Fruit fly (Drosophila melanogaster) whole organism, embryonic: Measurements from ENCODE around the gene drongo.

Source experiments
- Antp ChIP-seq: fragments of 200-800 bp; sonication (Bioruptor generic); optimal IDR thresholded peaks from 3 replicates; lab custom pipeline; 2016; ENCODE audit warnings: missing biosample characterization, missing genetic modification characterization
- CG10565 ChIP-seq: fragments of 200-800 bp; sonication (Bioruptor generic); optimal IDR thresholded peaks from 3 replicates; lab custom pipeline; 2016; ENCODE audit warnings: missing biosample characterization, mild to moderate bottlenecking, missing genetic modification characterization
- CG12744 ChIP-seq: fragments of 200-800 bp; sonication (Bioruptor generic); optimal IDR thresholded peaks from 2 replicates; lab custom pipeline; 2016; ENCODE audit warnings: missing biosample characterization, missing genetic modification characterization
- CG13123 ChIP-seq: fragments of 200-800 bp; sonication (Bioruptor generic); optimal IDR thresholded peaks from 2 replicates; lab custom pipeline; 2016; ENCODE audit warnings: missing biosample characterization, missing genetic modification characterization
- CG13296 ChIP-seq: fragments of 200-800 bp; sonication (Bioruptor generic); optimal IDR thresholded peaks from 3 replicates; lab custom pipeline; 2018; ENCODE audit warnings: missing biosample characterization, mild to moderate bottlenecking, missing genetic modification characterization
- CG15514 ChIP-seq: fragments of 200-800 bp; sonication (Bioruptor generic); optimal IDR thresholded peaks from 3 replicates; lab custom pipeline; 2017; ENCODE audit warnings: missing biosample characterization, missing genetic modification characterization, mild to moderate bottlenecking, moderate library complexity, missing genetic modification reagents
- CG16779 ChIP-seq: fragments of 200-800 bp; sonication (Bioruptor generic); IDR thresholded peaks from 2 replicates; pipeline ENCODE4 v1.3.6; 2022; ENCODE audit warnings: missing biosample characterization, missing genetic modification characterization
- CG16813 ChIP-seq: fragments of 200-800 bp; sonication (Bioruptor generic); IDR thresholded peaks from 3 replicates; pipeline ENCODE4 v1.3.6; 2022; ENCODE audit warnings: missing biosample characterization, missing genetic modification characterization; ENCODE audit not compliant: partially characterized antibody
- CG17568 ChIP-seq: fragments of 200-800 bp; sonication (Bioruptor generic); optimal IDR thresholded peaks from 2 replicates; lab custom pipeline; 2018; ENCODE audit warnings: missing biosample characterization, mild to moderate bottlenecking, missing genetic modification characterization, moderate library complexity
- CG17802 ChIP-seq: fragments of 200-800 bp; sonication (Bioruptor generic); optimal IDR thresholded peaks from 2 replicates; lab custom pipeline; 2018; ENCODE audit warnings: missing biosample characterization, mild to moderate bottlenecking, missing genetic modification characterization, moderate library complexity
- CG1832 ChIP-seq: fragments of 200-800 bp; sonication (Bioruptor generic); optimal IDR thresholded peaks from 2 replicates; lab custom pipeline; 2017; ENCODE audit warnings: missing biosample characterization, mild to moderate bottlenecking, missing genetic modification characterization, inconsistent platforms
- CG2116 ChIP-seq: fragments of 200-800 bp; sonication (Bioruptor generic); optimal IDR thresholded peaks from 3 replicates; lab custom pipeline; 2018; ENCODE audit warnings: missing biosample characterization, mild to moderate bottlenecking, missing genetic modification characterization
- CG3838 ChIP-seq: fragments of 200-800 bp; sonication (Bioruptor generic); optimal IDR thresholded peaks from 3 replicates; lab custom pipeline; 2016; ENCODE audit warnings: missing biosample characterization, missing genetic modification characterization
- CG4820 ChIP-seq: fragments of 200-800 bp; sonication (Bioruptor generic); optimal IDR thresholded peaks from 3 replicates; lab custom pipeline; 2016; ENCODE audit warnings: missing biosample characterization, missing genetic modification characterization
- CG5180 ChIP-seq: fragments of 200-800 bp; sonication (Bioruptor generic); optimal IDR thresholded peaks from 3 replicates; lab custom pipeline; 2017; ENCODE audit warnings: missing biosample characterization, missing genetic modification characterization, mild to moderate bottlenecking, moderate library complexity, missing genetic modification reagents
- CG6175 ChIP-seq: fragments of 200-800 bp; sonication (Bioruptor generic); IDR thresholded peaks from 3 replicates; pipeline ENCODE4 v1.3.6; 2022; ENCODE audit warnings: missing biosample characterization, missing genetic modification characterization
- CG6765 ChIP-seq: fragments of 200-800 bp; sonication (Bioruptor generic); optimal IDR thresholded peaks from 3 replicates; lab custom pipeline; 2017; ENCODE audit warnings: missing biosample characterization, mild to moderate bottlenecking, missing genetic modification characterization
- CG8290 ChIP-seq, 3 experiments: fragments of 200-800 bp; sonication (Bioruptor generic); optimal IDR thresholded peaks; 2 replicates each; lab custom pipeline; 2016 to 2019; ENCODE audit warnings: missing biosample characterization in 3 of 3, missing genetic modification characterization in 3 of 3, mild to moderate bottlenecking in 2 of 3, moderate library complexity in 1 of 3
- CG9797 ChIP-seq: fragments of 200-800 bp; sonication (Bioruptor generic); optimal IDR thresholded peaks from 3 replicates; lab custom pipeline; 2018; ENCODE audit warnings: missing biosample characterization, mild to moderate bottlenecking, missing genetic modification characterization
- Dad ChIP-seq: fragments of 200-800 bp; sonication (Bioruptor generic); optimal IDR thresholded peaks from 3 replicates; lab custom pipeline; 2016; ENCODE audit warnings: missing biosample characterization, missing genetic modification characterization
- Dll ChIP-seq: fragments of 200-800 bp; sonication (Bioruptor generic); IDR thresholded peaks from 4 replicates; pipeline ENCODE4 v1.3.6; 2022; ENCODE audit warnings: missing biosample characterization, missing genetic modification characterization; ENCODE audit not compliant: partially characterized antibody
- Dp ChIP-seq: fragments of 200-800 bp; sonication (Bioruptor generic); optimal IDR thresholded peaks from 2 replicates; lab custom pipeline; 2018; ENCODE audit warnings: missing biosample characterization, mild to moderate bottlenecking, missing genetic modification characterization, moderate library complexity
- GATAe ChIP-seq: fragments of 200-800 bp; sonication (Bioruptor generic); conservative IDR thresholded peaks from 2 replicates; pipeline ENCODE4 v1.3.6; 2022; ENCODE audit warnings: missing biosample characterization, missing genetic modification characterization
- Gsc ChIP-seq: fragments of 200-800 bp; sonication (Bioruptor generic); IDR thresholded peaks from 2 replicates; pipeline ENCODE4 v1.3.6; 2022; ENCODE audit warnings: missing biosample characterization, missing genetic modification characterization
- HHEX ChIP-seq: fragments of 200-800 bp; sonication (Bioruptor generic); optimal IDR thresholded peaks from 3 replicates; lab custom pipeline; 2017; ENCODE audit warnings: missing biosample characterization, mild to moderate bottlenecking, missing genetic modification characterization, missing genetic modification reagents
- MESR4 ChIP-seq: fragments of 200-800 bp; sonication (Bioruptor generic); optimal IDR thresholded peaks from 2 replicates; lab custom pipeline; 2018; ENCODE audit warnings: missing biosample characterization, mild to moderate bottlenecking, missing genetic modification characterization, moderate library complexity
- MTF-1 ChIP-seq: fragments of 200-800 bp; sonication (Bioruptor generic); optimal IDR thresholded peaks from 2 replicates; lab custom pipeline; 2018; ENCODE audit warnings: missing biosample characterization, mild to moderate bottlenecking, missing genetic modification characterization, borderline replicate concordance
- Opbp ChIP-seq: fragments of 200-800 bp; sonication (Bioruptor generic); IDR thresholded peaks from 3 replicates; pipeline ENCODE4 v1.3.6; 2022; ENCODE audit warnings: missing biosample characterization, missing genetic modification characterization; ENCODE audit not compliant: partially characterized antibody
- Ravus ChIP-seq: fragments of 200-800 bp; sonication (Bioruptor generic); IDR thresholded peaks from 2 replicates; pipeline ENCODE4 v1.3.6; 2022; ENCODE audit warnings: missing biosample characterization, missing genetic modification characterization
- TFAM ChIP-seq: fragments of 200-800 bp; sonication (Bioruptor generic); optimal IDR thresholded peaks from 2 replicates; lab custom pipeline; 2017; ENCODE audit warnings: missing biosample characterization, missing genetic modification characterization, inconsistent platforms
- bab2 ChIP-seq: fragments of 200-800 bp; sonication (Bioruptor generic); optimal IDR thresholded peaks from 2 replicates; lab custom pipeline; 2016; ENCODE audit warnings: missing biosample characterization, missing genetic modification characterization
- bbx ChIP-seq: fragments of 200-800 bp; sonication (Bioruptor generic); IDR thresholded peaks from 2 replicates; pipeline ENCODE4 v1.3.6; 2022; ENCODE audit warnings: missing biosample characterization, missing genetic modification characterization; ENCODE audit not compliant: partially characterized antibody
- chm ChIP-seq: fragments of 200-800 bp; sonication (Bioruptor generic); IDR thresholded peaks from 2 replicates; pipeline ENCODE4 v1.3.6; 2022; ENCODE audit warnings: missing biosample characterization, missing genetic modification characterization
- chn ChIP-seq: fragments of 200-800 bp; sonication (Bioruptor generic); optimal IDR thresholded peaks from 2 replicates; lab custom pipeline; 2016; ENCODE audit warnings: missing biosample characterization, missing genetic modification characterization
- ftz-f1 ChIP-seq: fragments of 200-800 bp; sonication (Bioruptor generic); optimal IDR thresholded peaks from 2 replicates; lab custom pipeline; 2016; ENCODE audit warnings: missing biosample characterization, missing genetic modification characterization
- gfzf ChIP-seq: fragments of 200-800 bp; sonication (Bioruptor generic); optimal IDR thresholded peaks from 2 replicates; lab custom pipeline; 2016; ENCODE audit warnings: missing biosample characterization, mild to moderate bottlenecking, missing genetic modification characterization, moderate library complexity
- kah ChIP-seq: fragments of 200-800 bp; sonication (Bioruptor generic); optimal IDR thresholded peaks from 2 replicates; lab custom pipeline; 2018; ENCODE audit warnings: missing biosample characterization, mild to moderate bottlenecking, missing genetic modification characterization
- knrl ChIP-seq: fragments of 200-800 bp; sonication (Bioruptor generic); IDR thresholded peaks from 3 replicates; pipeline ENCODE4 v1.3.6; 2022; ENCODE audit warnings: missing biosample characterization, missing genetic modification characterization; ENCODE audit not compliant: partially characterized antibody
- mirr ChIP-seq: fragments of 200-800 bp; sonication (Bioruptor generic); optimal IDR thresholded peaks from 3 replicates; lab custom pipeline; 2018; ENCODE audit warnings: missing biosample characterization, mild to moderate bottlenecking, missing genetic modification characterization
- oc ChIP-seq: fragments of 200-800 bp; sonication (Bioruptor generic); optimal IDR thresholded peaks from 2 replicates; lab custom pipeline; 2018; ENCODE audit warnings: missing biosample characterization, mild to moderate bottlenecking, missing genetic modification characterization, moderate library complexity
- pzg ChIP-seq: fragments of 200-800 bp; sonication (Bioruptor generic); optimal IDR thresholded peaks from 3 replicates; lab custom pipeline; 2018; ENCODE audit warnings: missing biosample characterization, mild to moderate bottlenecking, missing genetic modification characterization, moderate library complexity
- row ChIP-seq: fragments of 200-800 bp; sonication (Bioruptor generic); IDR thresholded peaks from 3 replicates; pipeline ENCODE4 v1.3.6; 2022; ENCODE audit warnings: missing biosample characterization, missing genetic modification characterization
- sens ChIP-seq: fragments of 200-800 bp; sonication (Bioruptor generic); peaks from one replicate; lab custom pipeline; 2016; ENCODE audit warnings: missing biosample characterization, missing genetic modification characterization
- sim ChIP-seq: fragments of 200-800 bp; sonication (Bioruptor generic); IDR thresholded peaks from 2 replicates; pipeline ENCODE4 v1.3.6; 2022; ENCODE audit warnings: missing biosample characterization, missing genetic modification characterization
- slbo ChIP-seq: fragments of 200-800 bp; sonication (Bioruptor generic); IDR thresholded peaks from 2 replicates; pipeline ENCODE4 v1.3.6; 2022; ENCODE audit warnings: missing biosample characterization, missing genetic modification characterization
- tx ChIP-seq: fragments of 200-800 bp; sonication (Bioruptor generic); optimal IDR thresholded peaks from 2 replicates; lab custom pipeline; 2016; ENCODE audit warnings: missing biosample characterization, missing genetic modification characterization
- wek ChIP-seq: fragments of 200-800 bp; sonication (Bioruptor generic); optimal IDR thresholded peaks from 3 replicates; lab custom pipeline; 2018; ENCODE audit warnings: missing biosample characterization, mild to moderate bottlenecking, missing genetic modification characterization, moderate library complexity

The drongo gene

DNA sequence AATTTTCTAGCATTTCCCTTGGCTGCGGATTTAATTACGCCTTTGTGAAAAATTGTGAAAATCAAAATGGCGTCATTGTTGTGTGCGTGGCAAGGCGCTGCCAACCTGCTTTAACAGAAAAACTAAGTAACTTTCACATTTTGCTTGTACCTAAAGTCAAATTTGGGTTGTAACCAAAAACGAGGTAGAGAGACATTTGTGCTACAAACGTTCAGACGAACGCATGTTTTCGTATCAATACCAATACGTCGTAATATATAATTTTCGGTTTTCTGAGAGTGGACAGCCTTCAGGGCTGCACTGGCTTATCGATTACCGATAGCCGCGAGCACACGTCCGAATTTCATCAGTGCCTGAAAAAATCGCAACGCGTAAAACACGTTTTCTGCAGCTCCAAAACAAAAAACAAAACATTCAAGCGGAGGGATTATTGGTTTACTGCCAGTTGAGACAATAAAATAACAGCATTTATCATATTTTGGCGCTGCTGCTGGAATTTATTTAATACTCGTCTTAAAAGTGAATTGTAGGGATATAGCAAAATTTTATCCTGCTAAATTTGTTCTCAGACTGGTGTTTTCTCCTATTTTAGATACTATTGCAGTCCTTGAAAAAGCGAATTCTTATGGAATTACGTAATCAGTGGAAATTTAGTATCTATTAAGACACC lies 20.0 kb upstream of the drongo start (continued):
- TF ChIP-seq CG5180 (GFP tag; lab: Kevin White, UChicago) (no peak), CG17802 (no peak)

DNA sequence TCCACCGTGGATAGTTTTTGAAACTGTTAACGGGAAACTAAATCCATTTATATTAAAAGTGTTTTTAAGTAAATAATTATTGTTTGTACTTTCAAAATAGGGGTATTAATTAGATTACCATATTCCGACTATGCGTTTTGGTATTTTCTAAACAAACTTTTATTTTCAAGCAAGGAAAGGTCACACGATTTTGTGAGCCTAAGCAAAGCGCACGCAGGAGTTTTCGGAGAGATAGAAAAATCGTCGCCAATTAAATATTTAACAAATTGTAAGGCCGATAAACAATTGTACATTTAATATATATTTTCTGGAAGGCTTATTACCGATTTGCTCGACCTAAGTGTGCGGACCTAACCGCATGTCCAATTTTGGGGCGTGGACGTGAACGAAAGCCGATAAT lies 19.4 kb upstream of the drongo start, which contains the start of gene PNUTS:
Gene PNUTS, plus strand, starts transcription at position 181 of the 400 bp plus-strand sequence.
- TF ChIP-seq tx (GFP tag; lab: Kevin White, UChicago) (no peak), chm (GFP tag; lab: Robert Waterston, UW) (peak; percentile 43; the same call in 1 of the 2 replicates), pzg (GFP tag; lab: Kevin White, UChicago) (peak; percentile 25), HHEX (GFP tag; lab: Kevin White, UChicago) (no peak), MESR4 (GFP tag; lab: Kevin White, UChicago) (peak; percentile 89), CG16813 (no peak), CG6765 (GFP tag; lab: Kevin White, UChicago) (no peak), CG10565 (no peak), Dp (peak; percentile 56), ftz-f1 (GFP tag; lab: Kevin White, UChicago) (no peak), mirr (GFP tag; lab: Kevin White, UChicago) (no peak), CG16779 (GFP tag; lab: Robert Waterston, UW) (no peak), CG13296 (GFP tag; lab: Kevin White, UChicago) (no peak), kah (GFP tag; lab: Kevin White, UChicago) (no peak), Dad (GFP tag; lab: Kevin White, UChicago) (no peak), CG9797 (peak; percentile 6), CG4820 (GFP tag; lab: Kevin White, UChicago) (no peak), CG15514 (GFP tag; lab: Kevin White, UChicago) (no peak), Ravus (GFP tag; lab: Robert Waterston, UW) (no peak), oc (no peak), chn (GFP tag; lab: Kevin White, UChicago) (no peak), TFAM (no peak), Dll (GFP tag; lab: Robert Waterston, UW) (0 out of 4 replicates have a peak, but pooled peaks have one; percentile 6), bbx (peak; percentile 31; the same call in 1 of the 2 replicates), knrl (GFP tag; lab: Robert Waterston, UW) (no peak), GATAe (GFP tag; lab: Robert Waterston, UW) (no peak), CG6175 (GFP tag; lab: Robert Waterston, UW) (no peak), CG2116 (GFP tag; lab: Kevin White, UChicago) (no peak), sim (GFP tag; lab: Robert Waterston, UW) (no peak), CG13123 (GFP tag; lab: Kevin White, UChicago) (no peak), bab2 (GFP tag; lab: Kevin White, UChicago) (no peak), CG17568 (GFP tag; lab: Kevin White, UChicago) (peak; percentile 6), gfzf (peak; percentile 70), sens (GFP tag; lab: Kevin White, UChicago) (peak; percentile 28), Gsc (GFP tag; lab: Robert Waterston, UW) (no peak), wek (peak; percentile 74), Opbp (GFP tag; lab: Robert Waterston, UW) (no peak), CG1832 (GFP tag; lab: Kevin White, UChicago) (no peak), CG3838 (GFP tag; lab: Kevin White, UChicago) (no peak), Antp (GFP tag; lab: Kevin White, UChicago) (no peak), CG12744 (no peak), row (no peak), CG8290 (GFP tag; optimal IDR thresholded peaks at IDR 0.05; lab: Kevin White, UChicago) (no peak), CG8290 (tag; optimal IDR thresholded peaks at IDR 0.05; lab: Kevin White, UChicago) (peak in 1 of 2 experiments; percentile 16), slbo (GFP tag; lab: Robert Waterston, UW) (no peak), MTF-1 (GFP tag; lab: Kevin White, UChicago) (peak; percentile 3)
